Fruit fly (Drosophila melanogaster): Measurements from ENCODE around the gene CG31087.

CG31087 gene

dm6 chr3R:25281165-25281564, 32.5 kb downstream of the CG31087 start, which contains the start of gene CG11892:
TSS of gene CG11892 (plus strand) at chr3R:25281548.
- no peak for TF ChIP-seq lz (GFP tag; optimal IDR thresholded peaks at IDR 0.05)
- peak; percentile 23 for TF ChIP-seq Sox102F (GFP tag; optimal IDR thresholded peaks at IDR 0.05)
- no peak for TF ChIP-seq Smox (GFP tag; optimal IDR thresholded peaks at IDR 0.05)
- TF ChIP-seq CG11902 (GFP tag; optimal IDR thresholded peaks at IDR 0.05) = no peak
- TF ChIP-seq achi (GFP tag; optimal IDR thresholded peaks at IDR 0.05) = no peak
- TF ChIP-seq vri (GFP tag; optimal IDR thresholded peaks at IDR 0.05) = peak; percentile 46
- TF ChIP-seq fkh (GFP tag; optimal IDR thresholded peaks at IDR 0.05) = peak; percentile 90
- TF ChIP-seq svp (GFP tag) = peak; percentile 46
- TF ChIP-seq CG6792 (GFP tag; optimal IDR thresholded peaks at IDR 0.05) = no peak
- no peak for TF ChIP-seq CG9139 (GFP tag; optimal IDR thresholded peaks at IDR 0.05)
- TF ChIP-seq Eip75B (GFP tag; optimal IDR thresholded peaks at IDR 0.05) = no peak
- no peak for TF ChIP-seq net (GFP tag; optimal IDR thresholded peaks at IDR 0.05)
- TF ChIP-seq ss (GFP tag; optimal IDR thresholded peaks at IDR 0.05) = no peak
- TF ChIP-seq pdm3 (GFP tag; optimal IDR thresholded peaks at IDR 0.05) = no peak
- TF ChIP-seq Met (GFP tag; optimal IDR thresholded peaks at IDR 0.05) = no peak
- no peak for TF ChIP-seq CG7368 (GFP tag; optimal IDR thresholded peaks at IDR 0.05)
- TF ChIP-seq topi (GFP tag; optimal IDR thresholded peaks at IDR 0.05) = no peak

DNA sequence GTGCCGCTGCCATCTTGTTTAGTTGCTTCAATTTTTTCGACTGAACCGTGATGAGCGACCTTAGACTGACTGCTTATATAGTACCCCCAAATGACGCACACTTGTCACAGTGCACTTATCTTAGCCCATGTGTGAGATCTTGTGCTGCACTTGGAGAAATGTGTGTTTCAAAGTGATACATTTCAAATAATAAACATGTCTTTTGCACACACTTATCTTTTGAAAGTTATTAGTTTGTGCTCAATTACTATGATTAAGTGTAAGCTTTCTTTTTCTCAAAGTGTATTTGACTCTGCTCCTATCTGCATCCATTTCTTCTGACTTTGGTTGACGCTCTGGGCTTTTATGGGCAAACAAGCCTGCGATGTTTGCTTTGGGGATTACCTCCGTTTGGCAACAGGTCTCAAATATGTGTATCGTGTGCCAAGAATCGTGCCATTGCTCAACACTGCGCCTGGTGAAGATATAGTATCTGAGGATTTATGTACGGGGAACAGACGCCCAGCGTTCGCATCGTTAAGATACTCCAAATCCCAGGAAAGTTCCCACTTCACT, 33.8 kb downstream of the CG31087 start, which contains the start of gene CG10514:
CG10514 (minus strand) TSS at position 51 of the 555 bp plus-strand sequence.
- TF ChIP-seq achi (GFP tag; optimal IDR thresholded peaks at IDR 0.05) (peak; percentile 12), CG6163 (GFP tag; IDR thresholded peaks at IDR 0.05) (no peak), svp (GFP tag) (peak; percentile 26), Sox15 (GFP tag; optimal IDR thresholded peaks at IDR 0.05) (no peak), CG32006 (GFP tag; optimal IDR thresholded peaks at IDR 0.05) (no peak), Sox102F (GFP tag; optimal IDR thresholded peaks at IDR 0.05) (peak; percentile 4), vri (GFP tag; optimal IDR thresholded peaks at IDR 0.05) (peak; percentile 23)

DNA sequence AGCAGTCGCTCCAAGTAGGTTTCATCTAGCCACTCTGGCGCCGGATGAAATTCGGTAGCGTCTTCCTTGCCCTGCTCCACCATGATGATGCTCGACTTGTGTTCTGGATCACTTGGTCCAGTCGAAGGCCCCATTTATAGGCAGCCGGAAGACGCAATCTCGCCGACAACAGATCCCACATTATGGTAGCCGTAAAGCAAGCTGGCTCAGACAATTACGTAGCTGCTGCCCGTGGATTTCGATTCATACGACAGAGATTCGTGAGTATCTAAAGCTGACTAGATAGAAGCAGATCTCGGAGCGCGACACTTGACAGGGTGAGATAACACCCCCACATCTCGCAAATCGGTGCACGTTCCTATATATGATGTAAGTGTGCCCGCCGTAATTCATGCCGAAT, 36.5 kb downstream of the CG31087 start, which contains the start of gene CG10513:
CG10513 (minus strand) TSS at position 101 of the 400 bp plus-strand sequence.
- TF ChIP-seq vri (GFP tag; optimal IDR thresholded peaks at IDR 0.05) (peak; percentile 6), eg (GFP tag; IDR thresholded peaks at IDR 0.05) (no peak)

DNA sequence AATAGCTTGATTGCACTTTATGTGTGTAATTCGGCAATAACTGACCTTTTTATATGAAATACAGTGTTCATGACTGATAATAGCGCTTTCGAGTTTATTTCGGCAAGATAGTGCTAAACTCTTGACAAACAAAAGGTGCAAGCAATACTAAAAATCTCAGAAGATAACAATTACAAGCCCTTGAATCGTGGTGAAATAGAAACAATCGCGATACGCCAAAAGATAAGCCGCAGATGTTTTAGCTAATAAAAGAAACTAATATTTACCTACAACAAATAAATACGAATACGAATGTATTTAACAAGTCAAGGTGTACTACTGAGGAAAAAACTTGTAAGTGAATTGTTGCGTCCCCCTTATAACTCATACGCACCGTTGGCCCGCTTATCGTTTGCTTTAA, 38.4 kb downstream of the CG31087 start:
- TF ChIP-seq CG10669 (GFP tag; optimal IDR thresholded peaks at IDR 0.05) (no peak), Hr4 (GFP tag; optimal IDR thresholded peaks at IDR 0.05) (no peak), vri (GFP tag; optimal IDR thresholded peaks at IDR 0.05) (peak; percentile 63), fkh (GFP tag; optimal IDR thresholded peaks at IDR 0.05) (peak; percentile 71), Blimp-1 (GFP tag; optimal IDR thresholded peaks at IDR 0.05) (no peak), Hr38 (GFP tag; optimal IDR thresholded peaks at IDR 0.05) (no peak), fd85E (GFP tag; optimal IDR thresholded peaks at IDR 0.05) (no peak), achi (GFP tag; optimal IDR thresholded peaks at IDR 0.05) (no peak), eg (GFP tag; IDR thresholded peaks at IDR 0.05) (no peak), Sox15 (GFP tag; optimal IDR thresholded peaks at IDR 0.05) (no peak), spab (GFP tag; optimal IDR thresholded peaks at IDR 0.05) (no peak), Hr39 (GFP tag; optimal IDR thresholded peaks at IDR 0.05) (no peak), Ets21C (GFP tag; optimal IDR thresholded peaks at IDR 0.05) (no peak), CG16779 (tag; optimal IDR thresholded peaks at IDR 0.05) (peak; percentile 2)

DNA sequence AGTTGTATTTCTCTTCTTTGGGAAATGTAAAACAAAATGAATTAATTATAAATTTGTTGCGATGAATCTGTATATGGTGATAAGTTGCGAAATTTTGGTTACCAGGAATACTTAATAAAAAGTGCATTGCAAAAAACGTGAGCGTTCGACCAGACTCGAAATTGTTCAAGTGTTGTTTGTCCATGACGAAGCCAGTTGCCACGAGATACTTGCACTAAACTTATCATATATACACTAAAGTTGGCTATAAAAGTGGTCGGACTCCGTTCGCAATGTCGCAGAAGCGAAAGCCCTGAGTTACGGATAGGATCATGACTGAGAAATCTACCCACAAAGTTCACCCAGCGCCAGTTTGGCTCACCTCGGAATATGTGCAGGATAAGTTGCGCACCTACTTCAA, 40.1 kb downstream of the CG31087 start, which contains the start of gene CG11878:
CG11878 (plus strand) TSS at position 301 of the 400 bp plus-strand sequence.
- no peak for TF ChIP-seq svp (GFP tag)
- no peak for TF ChIP-seq CG11294 (GFP tag; IDR thresholded peaks at IDR 0.05)
- no peak for TF ChIP-seq CG10631 (GFP tag; optimal IDR thresholded peaks at IDR 0.05)
- no peak for TF ChIP-seq Ets21C (GFP tag; optimal IDR thresholded peaks at IDR 0.05)
- TF ChIP-seq CG8319 (GFP tag; optimal IDR thresholded peaks at IDR 0.05) = no peak
- no peak for TF ChIP-seq salr (GFP tag; optimal IDR thresholded peaks at IDR 0.05)
- no peak for TF ChIP-seq CG11902 (GFP tag; optimal IDR thresholded peaks at IDR 0.05)
- no peak for TF ChIP-seq Sox14 (GFP tag; optimal IDR thresholded peaks at IDR 0.05)
- TF ChIP-seq CG9139 (GFP tag; optimal IDR thresholded peaks at IDR 0.05) = no peak
- TF ChIP-seq dac (GFP tag; optimal IDR thresholded peaks at IDR 0.05) = no peak

Data from whole organism, prepupa.